Fruit fly (Drosophila melanogaster): ENCODE measurements around the gene TBC1D23.
A peak's percentile ranks its signal among the peaks of the same experiment; 100 is the strongest.

The TBC1D23 gene

dm6 chr2L:1128932-1129887 is at the start of gene TBC1D23, which contains the start of gene Pino (continued):
- peak; percentile 78 for TF ChIP-seq lilli (GFP tag; optimal IDR thresholded peaks at IDR 0.05)
- peak; percentile 72 for TF ChIP-seq bcd (GFP tag; optimal IDR thresholded peaks at IDR 0.05)
- peak; percentile 51 for TF ChIP-seq CG17359 (tag; optimal IDR thresholded peaks at IDR 0.05)
- no peak for TF ChIP-seq CG10565 (GFP tag; optimal IDR thresholded peaks at IDR 0.05)
- TF ChIP-seq CG13894 (tag; optimal IDR thresholded peaks at IDR 0.05), result peak; percentile 37
- TF ChIP-seq Atf-2 (GFP tag; optimal IDR thresholded peaks at IDR 0.05), result no peak
- peak; percentile 53 for TF ChIP-seq CG10462 (GFP tag; optimal IDR thresholded peaks at IDR 0.05)
- 0 out of 2 replicates have a peak, but pooled peaks have one; percentile 18 for TF ChIP-seq GATAe (GFP tag; conservative IDR thresholded peaks at IDR 0.05)
- no peak for TF ChIP-seq CG7271 (tag; optimal IDR thresholded peaks at IDR 0.05)
- TF ChIP-seq run (tag; optimal IDR thresholded peaks at IDR 0.05), result no peak
- no peak for TF ChIP-seq sens-2 (GFP tag; IDR thresholded peaks at IDR 0.05)
- TF ChIP-seq CG15696 (tag; optimal IDR thresholded peaks at IDR 0.05), result peak; percentile 75
- no peak for TF ChIP-seq nau (GFP tag; optimal IDR thresholded peaks at IDR 0.05)
- no peak for TF ChIP-seq CG5180 (GFP tag; optimal IDR thresholded peaks at IDR 0.05)
- TF ChIP-seq CG3838 (GFP tag; optimal IDR thresholded peaks at IDR 0.05), result no peak
- peak; percentile 80 for TF ChIP-seq phol (tag; optimal IDR thresholded peaks at IDR 0.05)
- TF ChIP-seq CG10431 (GFP tag; optimal IDR thresholded peaks at IDR 0.05), result no peak
- 0 out of 2 replicates have a peak, but pooled peaks have one; percentile 12 for TF ChIP-seq dimm (GFP tag; IDR thresholded peaks at IDR 0.05)
- TF ChIP-seq Gsc (GFP tag; IDR thresholded peaks at IDR 0.05), result no peak
- no peak for TF ChIP-seq CG11093 (GFP tag; IDR thresholded peaks at IDR 0.05)
- TF ChIP-seq CG15479 (GFP tag; optimal IDR thresholded peaks at IDR 0.05), result no peak
- TF ChIP-seq CG17912 (GFP tag; optimal IDR thresholded peaks at IDR 0.05), result no peak
- TF ChIP-seq Ada2b (GFP tag; IDR thresholded peaks at IDR 0.05), result peak; percentile 35; the same call in 1 of the 2 replicates
- TF ChIP-seq D19B (GFP tag; optimal IDR thresholded peaks at IDR 0.05), result peak; percentile 25
- peak; percentile 69; the same call in 1 of the 3 replicates for TF ChIP-seq so (GFP tag; IDR thresholded peaks at IDR 0.05)
- peak; percentile 41 for TF ChIP-seq slou (GFP tag; optimal IDR thresholded peaks at IDR 0.05)
- peak; percentile 39 for TF ChIP-seq Six4 (GFP tag; optimal IDR thresholded peaks at IDR 0.05)
- no peak for TF ChIP-seq gsb (GFP tag; IDR thresholded peaks at IDR 0.05)
- peak; percentile 49 for TF ChIP-seq twi (tag; optimal IDR thresholded peaks at IDR 0.05)
- peak; percentile 88 for TF ChIP-seq Med (GFP tag)
- TF ChIP-seq ap (GFP tag; IDR thresholded peaks at IDR 0.05), result no peak
- TF ChIP-seq Asciz (GFP tag; optimal IDR thresholded peaks at IDR 0.05), result peak; percentile 19
- no peak for TF ChIP-seq bowl (GFP tag; IDR thresholded peaks at IDR 0.05)
- TF ChIP-seq Usf (GFP tag; optimal IDR thresholded peaks at IDR 0.05), result peak; percentile 35
- TF ChIP-seq Hey (tag; optimal IDR thresholded peaks at IDR 0.05), result no peak
- peak; percentile 79 for TF ChIP-seq CG15514 (GFP tag; optimal IDR thresholded peaks at IDR 0.05)
- peak; percentile 26; the same call in 1 of the 2 replicates for TF ChIP-seq MBD-R2 (GFP tag; IDR thresholded peaks at IDR 0.05)
- peak; percentile 88 for TF ChIP-seq CG12391 (tag; optimal IDR thresholded peaks at IDR 0.05)
- TF ChIP-seq CG3726 (GFP tag; IDR thresholded peaks at IDR 0.05), result no peak
- peak; percentile 30 for TF ChIP-seq CG1529 (GFP tag; optimal IDR thresholded peaks at IDR 0.05)
- TF ChIP-seq slp2 (GFP tag; optimal IDR thresholded peaks at IDR 0.05), result peak; percentile 15
- no peak for TF ChIP-seq fru (optimal IDR thresholded peaks at IDR 0.05)
- TF ChIP-seq CG12071 (GFP tag; optimal IDR thresholded peaks at IDR 0.05), result no peak
- TF ChIP-seq CG11085 (GFP tag; IDR thresholded peaks at IDR 0.05), result peak; percentile 42; the same call in 1 of the 2 replicates
- peak; percentile 54 to 75 for TF ChIP-seq Hr51 (GFP tag; optimal IDR thresholded peaks at IDR 0.05)
- TF ChIP-seq CG10654 (GFP tag; optimal IDR thresholded peaks at IDR 0.05), result peak; percentile 68
- no peak for TF ChIP-seq gfzf (GFP tag; optimal IDR thresholded peaks at IDR 0.05)
- peak; percentile 20 for TF ChIP-seq HmgZ (tag; optimal IDR thresholded peaks at IDR 0.05)
- peak; percentile 65 for TF ChIP-seq CG3847 (GFP tag; IDR thresholded peaks at IDR 0.05)

Data from whole organism, embryonic.